Worm (Caenorhabditis elegans): ENCODE data around the gene C15C8.5.

Gene C15C8.5

DNA sequence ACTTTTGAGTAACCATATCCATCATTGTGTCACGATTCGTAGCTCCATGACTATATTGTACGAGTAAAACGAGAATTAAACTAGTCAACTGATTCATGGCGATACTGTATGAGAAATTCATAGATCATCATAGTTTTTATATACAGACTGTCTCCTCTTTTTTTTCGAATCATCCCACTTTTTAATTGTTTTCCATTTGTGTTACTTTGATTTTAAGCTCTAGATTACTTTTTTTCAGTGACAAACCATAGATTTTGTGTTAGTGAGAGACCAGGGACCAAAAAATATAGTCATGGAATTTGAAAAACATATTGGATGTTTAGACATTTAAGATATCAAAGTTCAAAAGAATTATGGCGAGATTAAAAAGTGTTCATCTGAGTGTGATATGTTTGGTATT is 35.8 kb upstream of the C15C8.5 start, which contains the start of gene R11D1.3:
Gene R11D1.3 (minus strand): TSS at position 101 of the 400 bp plus-strand sequence.
- TF ChIP-seq ceh-9 (tag; optimal IDR thresholded peaks at IDR 0.05) (no peak), jun-1 (tag; optimal IDR thresholded peaks at IDR 0.05) (no peak), nhr-67 (tag; optimal IDR thresholded peaks at IDR 0.05) (no peak), zag-1 (tag; optimal IDR thresholded peaks at IDR 0.05) (no peak), ceh-16 (tag; optimal IDR thresholded peaks at IDR 0.05) (no peak), fos-1 (tag; optimal IDR thresholded peaks at IDR 0.05) (no peak), nfya-1 (tag; optimal IDR thresholded peaks at IDR 0.05; ENCODE audit: insufficient read depth) (no peak), nhr-77 (tag; optimal IDR thresholded peaks at IDR 0.05) (no peak), nhr-237 (tag; optimal IDR thresholded peaks at IDR 0.05) (no peak), pha-4 (tag; optimal IDR thresholded peaks at IDR 0.05) (no peak), tbx-2 (tag; optimal IDR thresholded peaks at IDR 0.05) (no peak), fkh-2 (tag; optimal IDR thresholded peaks at IDR 0.05) (no peak), unc-62 (GFP tag; optimal IDR thresholded peaks at IDR 0.05) (no peak), ama-1 (optimal IDR thresholded peaks at IDR 0.05) (no peak), elt-2 (tag; optimal IDR thresholded peaks at IDR 0.05) (no peak), ceh-82 (tag; optimal IDR thresholded peaks at IDR 0.05) (no peak)

DNA sequence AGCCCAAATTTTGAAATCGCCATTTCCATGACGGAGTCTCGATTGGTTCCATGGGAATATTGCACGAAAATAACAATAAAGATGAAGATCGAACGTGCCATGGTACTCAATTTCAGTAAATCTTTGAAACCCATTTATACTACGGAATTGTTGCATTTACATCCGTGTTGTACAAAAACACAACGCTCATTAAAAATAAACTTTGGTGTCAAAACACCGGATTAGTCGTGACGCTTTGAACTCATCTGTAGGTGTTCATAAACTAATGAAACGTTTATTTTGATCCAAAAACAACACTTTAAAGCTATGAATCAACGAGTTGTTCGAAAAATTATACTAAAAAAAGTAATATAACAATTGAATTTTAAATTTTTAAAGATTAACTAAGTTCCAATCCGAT is 33.7 kb upstream of the C15C8.5 start, which contains the start of gene R11D1.4:
Gene R11D1.4 (minus strand): TSS at position 101 of the 400 bp plus-strand sequence.
- TF ChIP-seq ceh-9 (tag; optimal IDR thresholded peaks at IDR 0.05), result no peak
- no peak for TF ChIP-seq nhr-23 (tag; optimal IDR thresholded peaks at IDR 0.05)
- no peak for TF ChIP-seq nfya-1 (tag; optimal IDR thresholded peaks at IDR 0.05; ENCODE audit: insufficient read depth)
- no peak for TF ChIP-seq lin-39 (tag; optimal IDR thresholded peaks at IDR 0.05)
- TF ChIP-seq eor-1 (tag; optimal IDR thresholded peaks at IDR 0.05), result no peak
- TF ChIP-seq ceh-82 (tag; optimal IDR thresholded peaks at IDR 0.05), result no peak
- TF ChIP-seq mdl-1 (tag; optimal IDR thresholded peaks at IDR 0.05), result no peak
- TF ChIP-seq hmg-11 (tag; optimal IDR thresholded peaks at IDR 0.05), result no peak

ce11 chrV:12716447-12716846 is 31.4 kb upstream of the C15C8.5 start, which contains the start of gene str-178:
Gene str-178, minus strand, starts transcription at chrV:12716547.
- no peak for TF ChIP-seq pha-4 (tag; optimal IDR thresholded peaks at IDR 0.05)
- TF ChIP-seq ceh-28 (tag; optimal IDR thresholded peaks at IDR 0.05), result no peak
- no peak for TF ChIP-seq nhr-237 (tag; optimal IDR thresholded peaks at IDR 0.05)
- TF ChIP-seq fkh-10 (GFP tag; optimal IDR thresholded peaks at IDR 0.05), result no peak
- no peak for TF ChIP-seq skn-1 (tag; optimal IDR thresholded peaks at IDR 0.05)
- TF ChIP-seq ceh-16 (tag; optimal IDR thresholded peaks at IDR 0.05), result no peak
- no peak for TF ChIP-seq eor-1 (tag; optimal IDR thresholded peaks at IDR 0.05)
- TF ChIP-seq nhr-25 (tag; optimal IDR thresholded peaks at IDR 0.05), result no peak
- no peak for TF ChIP-seq mml-1 (tag; optimal IDR thresholded peaks at IDR 0.05)
- TF ChIP-seq ztf-4 (tag; optimal IDR thresholded peaks at IDR 0.05), result no peak
- TF ChIP-seq nhr-12 (tag; optimal IDR thresholded peaks at IDR 0.05), result no peak
- TF ChIP-seq lin-15B (tag; optimal IDR thresholded peaks at IDR 0.05), result no peak
- no peak for TF ChIP-seq nhr-28 (tag; optimal IDR thresholded peaks at IDR 0.05)
- TF ChIP-seq daf-12 (tag; optimal IDR thresholded peaks at IDR 0.05), result no peak
- no peak for TF ChIP-seq snpc-4 (tag; optimal IDR thresholded peaks at IDR 0.05)
- TF ChIP-seq nhr-23 (tag; optimal IDR thresholded peaks at IDR 0.05), result no peak
- no peak for TF ChIP-seq nhr-76 (tag; optimal IDR thresholded peaks at IDR 0.05)

- TF ChIP-seq zag-1 (tag; optimal IDR thresholded peaks at IDR 0.05), result no peak
- TF ChIP-seq skn-1 (tag; optimal IDR thresholded peaks at IDR 0.05), result no peak
- no peak for TF ChIP-seq ceh-28 (tag; optimal IDR thresholded peaks at IDR 0.05)
- TF ChIP-seq nhr-23 (tag; optimal IDR thresholded peaks at IDR 0.05), result no peak
- no peak for TF ChIP-seq nhr-11 (tag; optimal IDR thresholded peaks at IDR 0.05)
- TF ChIP-seq eor-1 (tag; optimal IDR thresholded peaks at IDR 0.05), result no peak
- no peak for TF ChIP-seq nhr-25 (tag; optimal IDR thresholded peaks at IDR 0.05)
- TF ChIP-seq unc-62 (GFP tag; optimal IDR thresholded peaks at IDR 0.05), result no peak
- TF ChIP-seq nhr-67 (tag; optimal IDR thresholded peaks at IDR 0.05), result no peak
- no peak for TF ChIP-seq ceh-16 (tag; optimal IDR thresholded peaks at IDR 0.05)
- no peak for TF ChIP-seq sea-2 (GFP tag; optimal IDR thresholded peaks at IDR 0.05)
- TF ChIP-seq mdl-1 (tag; optimal IDR thresholded peaks at IDR 0.05), result no peak
- no peak for TF ChIP-seq ama-1 (optimal IDR thresholded peaks at IDR 0.05)
- no peak for TF ChIP-seq ztf-11 (tag; optimal IDR thresholded peaks at IDR 0.05)
- TF ChIP-seq jun-1 (tag; optimal IDR thresholded peaks at IDR 0.05), result no peak
- TF ChIP-seq ztf-4 (tag; optimal IDR thresholded peaks at IDR 0.05), result no peak
Observed at ce11 chrV:12718622-12719021, 29.2 kb upstream of the C15C8.5 start, which contains the start of gene str-181. Gene str-181, minus strand, starts transcription at chrV:12718722.
